Worm (Caenorhabditis elegans): Measurements from ENCODE around the gene nnt-1.

The nnt-1 gene

DNA sequence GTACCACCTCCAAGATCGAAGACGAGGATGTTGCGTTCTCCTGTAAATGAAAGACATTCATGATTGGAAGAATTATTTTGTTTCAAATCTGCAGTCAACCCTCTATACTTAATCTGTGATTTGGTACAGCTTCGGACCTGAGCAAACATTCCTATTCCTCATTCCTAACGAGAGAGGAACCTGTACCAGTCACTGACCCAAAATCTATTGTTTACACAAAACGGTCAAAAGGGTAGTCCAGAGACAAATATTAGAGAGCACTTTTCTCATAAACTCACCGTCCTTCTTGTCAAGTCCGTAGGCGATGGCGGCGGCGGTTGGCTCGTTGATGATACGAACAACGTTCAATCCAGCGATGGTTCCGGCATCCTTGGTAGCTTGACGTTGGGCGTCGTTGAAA lies 31.3 kb upstream of the nnt-1 start:
- TF ChIP-seq hlh-17 (GFP tag; optimal IDR thresholded peaks at IDR 0.05; ENCODE audit: borderline replicate concordance) (no peak), ceh-82 (tag; optimal IDR thresholded peaks at IDR 0.05) (no peak), elt-3 (tag; optimal IDR thresholded peaks at IDR 0.05) (no peak), irx-1 (tag; optimal IDR thresholded peaks at IDR 0.05) (no peak), nhr-71 (tag; optimal IDR thresholded peaks at IDR 0.05) (peak; percentile 16), C04F5.9 (tag; optimal IDR thresholded peaks at IDR 0.05) (no peak), nhr-12 (tag; optimal IDR thresholded peaks at IDR 0.05) (no peak), nhr-84 (tag; optimal IDR thresholded peaks at IDR 0.05) (no peak)

DNA sequence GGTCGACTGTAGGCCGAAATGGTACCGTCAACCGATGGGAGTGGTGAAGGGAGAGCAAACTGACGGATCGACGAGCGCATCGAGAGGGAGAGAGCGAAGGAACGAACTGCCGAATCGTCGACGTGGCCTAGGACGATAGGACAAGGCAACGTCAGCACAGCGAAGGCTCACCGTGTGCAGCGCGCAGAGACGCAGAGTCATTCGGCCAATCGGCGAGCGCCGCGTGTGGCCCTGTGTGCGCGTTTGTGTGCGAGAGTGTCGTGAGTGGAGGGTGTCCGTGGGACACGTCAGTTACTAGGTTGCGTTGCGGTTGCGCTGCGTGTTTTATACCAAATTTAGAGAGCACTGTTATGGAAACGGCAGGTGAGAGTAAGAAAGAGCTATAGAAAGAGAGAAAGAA lies 30.1 kb upstream of the nnt-1 start, which contains the start of gene hsp-3:
Gene hsp-3 (minus strand): TSS at position 158 of the 400 bp plus-strand sequence.
- TF ChIP-seq ceh-90 (tag; optimal IDR thresholded peaks at IDR 0.05) (no peak), blmp-1 (tag; optimal IDR thresholded peaks at IDR 0.05) (peak; percentile 41), ceh-8 (GFP tag; optimal IDR thresholded peaks at IDR 0.05) (peak; percentile 88), irx-1 (tag; optimal IDR thresholded peaks at IDR 0.05) (peak; percentile 91), mdl-1 (tag; optimal IDR thresholded peaks at IDR 0.05) (peak in 1 of 2 experiments; percentile 98), fos-1 (tag; optimal IDR thresholded peaks at IDR 0.05) (peak; percentile 93), grh-1 (GFP tag; IDR thresholded peaks at IDR 0.05) (peak; percentile 99), Y116A8C.19 (tag; optimal IDR thresholded peaks at IDR 0.05; ENCODE audit: borderline replicate concordance) (no peak), hpl-2 (GFP tag; optimal IDR thresholded peaks at IDR 0.05) (peak; percentile 89), lin-35 (GFP tag; optimal IDR thresholded peaks at IDR 0.05) (peak; percentile 87 to 92), unc-30 (tag; optimal IDR thresholded peaks at IDR 0.05) (no peak), nhr-47 (tag; optimal IDR thresholded peaks at IDR 0.05) (peak; percentile 97), nhr-19 (GFP tag; conservative IDR thresholded peaks at IDR 0.05) (peak; percentile 97), tlp-1 (tag; optimal IDR thresholded peaks at IDR 0.05) (no peak), ets-5 (GFP tag; IDR thresholded peaks at IDR 0.05) (no peak), efl-3 (GFP tag; optimal IDR thresholded peaks at IDR 0.05) (peak; percentile 49), skn-1 (tag; optimal IDR thresholded peaks at IDR 0.05) (peak; percentile 96), zag-1 (tag; optimal IDR thresholded peaks at IDR 0.05) (no peak), nhr-20 (tag; optimal IDR thresholded peaks at IDR 0.05) (peak; percentile 98), nhr-12 (tag; optimal IDR thresholded peaks at IDR 0.05) (no peak), pax-3 (tag; optimal IDR thresholded peaks at IDR 0.05) (peak; percentile 95), nhr-28 (tag; optimal IDR thresholded peaks at IDR 0.05) (no peak), pqm-1 (tag; optimal IDR thresholded peaks at IDR 0.05) (peak; percentile 2), snu-23 (GFP tag; optimal IDR thresholded peaks at IDR 0.05) (peak; percentile 99), unc-98 (GFP tag; IDR thresholded peaks at IDR 0.05) (peak; percentile 59; the same call in 1 of the 2 replicates), lsy-2 (tag; optimal IDR thresholded peaks at IDR 0.05) (peak; percentile 95 to 97), alr-1 (tag; optimal IDR thresholded peaks at IDR 0.05; ENCODE audit: borderline replicate concordance) (no peak), egl-13 (tag; optimal IDR thresholded peaks at IDR 0.05) (peak; percentile 92), aly-2 (tag; optimal IDR thresholded peaks at IDR 0.05) (no peak), unc-130 (tag; optimal IDR thresholded peaks at IDR 0.05) (peak; percentile 33), snpc-4 (tag; optimal IDR thresholded peaks at IDR 0.05) (peak; percentile 76), nhr-237 (tag; optimal IDR thresholded peaks at IDR 0.05) (peak; percentile 88), sptf-1 (tag; optimal IDR thresholded peaks at IDR 0.05) (no peak), vab-15 (tag; optimal IDR thresholded peaks at IDR 0.05) (peak; percentile 49), isw-1 (GFP tag; IDR thresholded peaks at IDR 0.05) (peak; percentile 96), fkh-10 (GFP tag; optimal IDR thresholded peaks at IDR 0.05) (peak; percentile 87), nhr-77 (tag; optimal IDR thresholded peaks at IDR 0.05) (peak; percentile 96), ceh-82 (tag; optimal IDR thresholded peaks at IDR 0.05) (peak; percentile 94 to 97 (median 95)), ceh-63 (GFP tag; optimal IDR thresholded peaks at IDR 0.05) (no peak), C16A3.4 (tag; optimal IDR thresholded peaks at IDR 0.05) (peak; percentile 90), hlh-17 (GFP tag; optimal IDR thresholded peaks at IDR 0.05; ENCODE audit: borderline replicate concordance) (no peak), pag-3 (tag; optimal IDR thresholded peaks at IDR 0.05; ENCODE audit: borderline replicate concordance, insufficient read depth) (no peak), egl-27 (tag; optimal IDR thresholded peaks at IDR 0.05) (peak; percentile 79 to 88), sup-37 (GFP tag; optimal IDR thresholded peaks at IDR 0.05) (peak; percentile 97), rnt-1 (tag; optimal IDR thresholded peaks at IDR 0.05) (peak; percentile 95), dpl-1 (GFP tag; optimal IDR thresholded peaks at IDR 0.05) (peak; percentile 67 to 80 (median 68))
